Fruit fly (Drosophila melanogaster) whole organism, embryonic: Measurements from ENCODE around the gene KdelR.

ENCODE experiments used
- B-H1 ChIP-seq: fragments of 200-800 bp; sonication (Bioruptor generic); IDR thresholded peaks from 3 replicates; pipeline ENCODE4 v1.3.6; 2022; ENCODE audit warnings: missing biosample characterization, missing genetic modification characterization
- Bgb ChIP-seq: fragments of 200-800 bp; sonication (Bioruptor generic); IDR thresholded peaks from 2 replicates; pipeline ENCODE4 v1.3.6; 2022; ENCODE audit warnings: missing biosample characterization, missing genetic modification characterization; ENCODE audit not compliant: partially characterized antibody
- CG10209 ChIP-seq: fragments of 200-800 bp; sonication (Bioruptor generic); optimal IDR thresholded peaks from 3 replicates; lab custom pipeline; 2017; ENCODE audit warnings: missing biosample characterization, mild to moderate bottlenecking, missing genetic modification characterization, missing genetic modification reagents
- CG1024 ChIP-seq: fragments of 200-800 bp; sonication (Bioruptor generic); IDR thresholded peaks from 2 replicates; pipeline ENCODE4 v1.3.6; 2022; ENCODE audit warnings: missing biosample characterization, missing genetic modification characterization
- CG11695 ChIP-seq: fragments of 200-800 bp; sonication (Bioruptor generic); IDR thresholded peaks from 3 replicates; pipeline ENCODE4 v1.3.6; 2022; ENCODE audit warnings: missing biosample characterization, missing genetic modification characterization
- CG15011 ChIP-seq: fragments of 200-800 bp; sonication (Bioruptor generic); optimal IDR thresholded peaks from 3 replicates; lab custom pipeline; 2018; ENCODE audit warnings: missing biosample characterization, mild to moderate bottlenecking, missing genetic modification characterization
- CG1647 ChIP-seq: fragments of 200-800 bp; sonication (Bioruptor generic); optimal IDR thresholded peaks from 3 replicates; lab custom pipeline; 2016; ENCODE audit warnings: missing biosample characterization, missing genetic modification characterization
- CG17359 ChIP-seq: fragments of 200-800 bp; sonication (Bioruptor generic); optimal IDR thresholded peaks from 3 replicates; lab custom pipeline; 2018; ENCODE audit warnings: missing biosample characterization, mild to moderate bottlenecking, missing genetic modification characterization, moderate library complexity
- CG18262 ChIP-seq: fragments of 200-800 bp; optimal IDR thresholded peaks from 3 replicates; lab custom pipeline; 2019; ENCODE audit warnings: missing biosample characterization, mild to moderate bottlenecking, missing genetic modification characterization, moderate library complexity
- CG18619 ChIP-seq: fragments of 200-800 bp; sonication (Bioruptor generic); optimal IDR thresholded peaks from 3 replicates; lab custom pipeline; 2017; ENCODE audit warnings: missing biosample characterization, mild to moderate bottlenecking, missing genetic modification characterization
- CG2116 ChIP-seq: fragments of 200-800 bp; sonication (Bioruptor generic); optimal IDR thresholded peaks from 3 replicates; lab custom pipeline; 2018; ENCODE audit warnings: missing biosample characterization, mild to moderate bottlenecking, missing genetic modification characterization
- CG2678 ChIP-seq: fragments of 200-800 bp; sonication (Bioruptor generic); optimal IDR thresholded peaks from 3 replicates; lab custom pipeline; 2019; ENCODE audit warnings: missing biosample characterization, mild to moderate bottlenecking, missing genetic modification characterization, moderate library complexity
- CG2712 ChIP-seq: fragments of 200-800 bp; optimal IDR thresholded peaks from 3 replicates; lab custom pipeline; 2019; ENCODE audit warnings: missing biosample characterization, mild to moderate bottlenecking, missing genetic modification characterization, moderate library complexity
- CG3065 ChIP-seq: fragments of 200-800 bp; sonication (Bioruptor generic); optimal IDR thresholded peaks from 2 replicates; lab custom pipeline; 2016; ENCODE audit warnings: missing biosample characterization, missing genetic modification characterization
- CG31224 ChIP-seq: fragments of 200-800 bp; sonication (Bioruptor generic); IDR thresholded peaks from 2 replicates; pipeline ENCODE4 v1.3.6; 2022; ENCODE audit warnings: missing biosample characterization, missing genetic modification characterization
- CG31365 ChIP-seq: fragments of 200-800 bp; sonication (Bioruptor generic); optimal IDR thresholded peaks from 2 replicates; lab custom pipeline; 2018; ENCODE audit warnings: missing biosample characterization, mild to moderate bottlenecking, missing genetic modification characterization
- CG8089 ChIP-seq: fragments of 200-800 bp; sonication (Bioruptor generic); optimal IDR thresholded peaks from 3 replicates; lab custom pipeline; 2016; ENCODE audit warnings: missing biosample characterization, missing genetic modification characterization
- CG8388 ChIP-seq: fragments of 200-800 bp; sonication (Bioruptor generic); optimal IDR thresholded peaks from 2 replicates; lab custom pipeline; 2019; ENCODE audit warnings: missing biosample characterization, mild to moderate bottlenecking, missing genetic modification characterization, moderate library complexity
- Chrac-16 ChIP-seq: fragments of 200-800 bp; sonication (Bioruptor generic); optimal IDR thresholded peaks from 3 replicates; lab custom pipeline; 2016; ENCODE audit warnings: missing biosample characterization, missing genetic modification characterization
- Dfd ChIP-seq, 2 experiments: fragments of >200 bp; optimal IDR thresholded peaks; 2 replicates each; lab custom pipeline; 2017; ENCODE audit warnings: missing biosample characterization in 2 of 2, missing genetic modification characterization in 2 of 2
- Elba2 ChIP-seq: fragments of 200-800 bp; sonication (Bioruptor generic); optimal IDR thresholded peaks from 3 replicates; lab custom pipeline; 2016; ENCODE audit warnings: missing biosample characterization, missing genetic modification characterization
- Hsf ChIP-seq: fragments of 200-800 bp; sonication (Bioruptor generic); optimal IDR thresholded peaks from 3 replicates; lab custom pipeline; 2016; ENCODE audit warnings: missing biosample characterization, missing genetic modification characterization
- MESR4 ChIP-seq: fragments of 200-800 bp; sonication (Bioruptor generic); optimal IDR thresholded peaks from 2 replicates; lab custom pipeline; 2018; ENCODE audit warnings: missing biosample characterization, mild to moderate bottlenecking, missing genetic modification characterization, moderate library complexity
- MTF-1 ChIP-seq: fragments of 200-800 bp; sonication (Bioruptor generic); optimal IDR thresholded peaks from 2 replicates; lab custom pipeline; 2018; ENCODE audit warnings: missing biosample characterization, mild to moderate bottlenecking, missing genetic modification characterization, borderline replicate concordance
- NK7.1 ChIP-seq: fragments of 200-800 bp; sonication (Bioruptor generic); optimal IDR thresholded peaks from 3 replicates; lab custom pipeline; 2016; ENCODE audit warnings: missing biosample characterization, missing genetic modification characterization
- Oli ChIP-seq: fragments of 200-800 bp; sonication (Bioruptor generic); optimal IDR thresholded peaks from 2 replicates; lab custom pipeline; 2018; ENCODE audit warnings: missing biosample characterization, mild to moderate bottlenecking, missing genetic modification characterization, moderate library complexity
- PHDP ChIP-seq: fragments of 200-800 bp; sonication (Bioruptor generic); optimal IDR thresholded peaks from 3 replicates; lab custom pipeline; 2018; ENCODE audit warnings: missing biosample characterization, mild to moderate bottlenecking, missing genetic modification characterization, moderate library complexity
- abd-A ChIP-seq: fragments of 200-800 bp; sonication (Bioruptor generic); optimal IDR thresholded peaks from 3 replicates; lab custom pipeline; 2019; ENCODE audit warnings: missing biosample characterization, mild to moderate bottlenecking, missing genetic modification characterization, moderate library complexity
- ap ChIP-seq: fragments of 200-800 bp; sonication (Bioruptor generic); IDR thresholded peaks from 2 replicates; pipeline ENCODE4 v1.3.6; 2022; ENCODE audit warnings: missing biosample characterization, missing genetic modification characterization
- bowl ChIP-seq: fragments of 200-800 bp; sonication (Bioruptor generic); IDR thresholded peaks from 2 replicates; pipeline ENCODE4 v1.3.6; 2022; ENCODE audit warnings: missing biosample characterization, missing genetic modification characterization
- cg ChIP-seq: fragments of 200-800 bp; sonication (Bioruptor generic); optimal IDR thresholded peaks from 3 replicates; lab custom pipeline; 2019; ENCODE audit warnings: missing biosample characterization, mild to moderate bottlenecking, missing genetic modification characterization, moderate library complexity
- chif ChIP-seq, 2 experiments: fragments of 200-800 bp; sonication (Bioruptor generic); optimal IDR thresholded peaks; 3 replicates each; lab custom pipeline; 2016; ENCODE audit warnings: missing biosample characterization in 2 of 2, missing genetic modification characterization in 2 of 2
- da ChIP-seq: fragments of 200-800 bp; sonication (Bioruptor generic); optimal IDR thresholded peaks from 2 replicates; lab custom pipeline; 2016; ENCODE audit warnings: missing biosample characterization, missing genetic modification characterization
- dpn ChIP-seq, 2 experiments: fragments of 200-800 bp; sonication (Bioruptor generic); optimal IDR thresholded peaks; 3 replicates each; lab custom pipeline; 2016; ENCODE audit warnings: missing biosample characterization in 2 of 2, missing genetic modification characterization in 2 of 2
- emc ChIP-seq: fragments of 200-800 bp; sonication (Bioruptor generic); optimal IDR thresholded peaks from 2 replicates; lab custom pipeline; 2016; ENCODE audit warnings: missing biosample characterization, missing genetic modification characterization
- fd96Cb ChIP-seq: fragments of 200-800 bp; sonication (Bioruptor generic); optimal IDR thresholded peaks from 2 replicates; lab custom pipeline; 2018; ENCODE audit warnings: missing biosample characterization, mild to moderate bottlenecking, missing genetic modification characterization, moderate library complexity
- fru ChIP-seq: fragments of >200 bp; optimal IDR thresholded peaks from 2 replicates; lab custom pipeline; 2017
- gce ChIP-seq: fragments of 200-800 bp; sonication (Bioruptor generic); IDR thresholded peaks from 3 replicates; pipeline ENCODE4 v1.3.6; 2022; ENCODE audit warnings: missing biosample characterization, missing genetic modification characterization
- hb ChIP-seq: fragments of 200-800 bp; sonication (Bioruptor generic); IDR thresholded peaks from 3 replicates; pipeline ENCODE4 v1.3.6; 2022; ENCODE audit warnings: missing biosample characterization, missing genetic modification characterization; ENCODE audit not compliant: partially characterized antibody
- jing ChIP-seq: fragments of 200-800 bp; sonication (Bioruptor generic); optimal IDR thresholded peaks from 2 replicates; lab custom pipeline; 2018; ENCODE audit warnings: missing biosample characterization, mild to moderate bottlenecking, missing genetic modification characterization
- mld ChIP-seq: fragments of 200-800 bp; sonication (Bioruptor generic); IDR thresholded peaks from 3 replicates; pipeline ENCODE4 v1.3.6; 2022; ENCODE audit warnings: missing biosample characterization, missing genetic modification characterization; ENCODE audit not compliant: partially characterized antibody
- nmo ChIP-seq: fragments of 200-800 bp; sonication (Bioruptor generic); optimal IDR thresholded peaks from 2 replicates; lab custom pipeline; 2018; ENCODE audit warnings: missing biosample characterization, mild to moderate bottlenecking, missing genetic modification characterization, moderate library complexity
- sd ChIP-seq: fragments of 200-800 bp; sonication (Bioruptor generic); optimal IDR thresholded peaks from 3 replicates; lab custom pipeline; 2018; ENCODE audit warnings: missing biosample characterization, mild to moderate bottlenecking, missing genetic modification characterization, moderate library complexity
- sisA ChIP-seq: fragments of 200-800 bp; sonication (Bioruptor generic); IDR thresholded peaks from 2 replicates; pipeline ENCODE4 v1.3.6; 2022; ENCODE audit warnings: missing biosample characterization, missing genetic modification characterization
- sna ChIP-seq: fragments of 200-800 bp; sonication (Bioruptor generic); IDR thresholded peaks from 2 replicates; pipeline ENCODE4 v1.3.6; 2022; ENCODE audit warnings: missing biosample characterization, missing genetic modification characterization; ENCODE audit not compliant: partially characterized antibody
- tll ChIP-seq, 2 experiments: fragments of 200-800 bp in 1 of 2; fragments of >200 bp in 1 of 2; sonication (Bioruptor generic) in 1 of 2; optimal IDR thresholded peaks; 2 replicates each; lab custom pipeline; 2017 to 2019; ENCODE audit warnings: missing biosample characterization in 2 of 2, missing genetic modification characterization in 2 of 2, mild to moderate bottlenecking in 1 of 2, moderate library complexity in 1 of 2
- trem ChIP-seq: fragments of 200-800 bp; optimal IDR thresholded peaks from 3 replicates; lab custom pipeline; 2019; ENCODE audit warnings: missing biosample characterization, mild to moderate bottlenecking, missing genetic modification characterization, moderate library complexity
- wdn ChIP-seq: fragments of 200-800 bp; sonication (Bioruptor generic); IDR thresholded peaks from 2 replicates; pipeline ENCODE4 v1.3.6; 2022; ENCODE audit warnings: missing biosample characterization, missing genetic modification characterization
- zen ChIP-seq: fragments of 200-800 bp; sonication (Bioruptor generic); optimal IDR thresholded peaks from 3 replicates; lab custom pipeline; 2018; ENCODE audit warnings: missing biosample characterization, mild to moderate bottlenecking, missing genetic modification characterization, moderate library complexity

KdelR gene

dm6 chr2L:10430802-10431476 is 4.3 kb downstream of the KdelR start, which contains the start of the genes Bug22 and TfIIB (continued):
- TF ChIP-seq cg (GFP tag; lab: Kevin White, UChicago), result no peak
- TF ChIP-seq tll (GFP tag; optimal IDR thresholded peaks at IDR 0.05; lab: Kevin White, UChicago), result peak in 1 of 2 experiments; percentile 50
- TF ChIP-seq mld (GFP tag; lab: Robert Waterston, UW), result no peak
- no peak for TF ChIP-seq hb (GFP tag; lab: Robert Waterston, UW)
- TF ChIP-seq CG18262, result peak; percentile 72
- peak; percentile 75 for TF ChIP-seq CG2116 (GFP tag; lab: Kevin White, UChicago)
- TF ChIP-seq CG8089 (GFP tag; lab: Kevin White, UChicago), result peak; percentile 27
- peak; percentile 19; the same call in 1 of the 2 replicates for TF ChIP-seq Bgb (GFP tag; lab: Robert Waterston, UW)
- no peak for TF ChIP-seq CG2678 (tag; lab: Kevin White, UChicago)
- TF ChIP-seq MTF-1 (GFP tag; lab: Kevin White, UChicago), result peak; percentile 19
- TF ChIP-seq CG18619 (GFP tag; lab: Kevin White, UChicago), result peak; percentile 35
- TF ChIP-seq CG10209 (GFP tag; lab: Kevin White, UChicago), result peak; percentile 52
- TF ChIP-seq CG31224 (GFP tag; lab: Robert Waterston, UW), result peak; percentile 38; the same call in 1 of the 2 replicates
- peak; percentile 73 for TF ChIP-seq CG1024 (GFP tag; lab: Robert Waterston, UW)
- peak; percentile 47 for TF ChIP-seq CG1647 (GFP tag; lab: Kevin White, UChicago)
- TF ChIP-seq trem (tag; lab: Kevin White, UChicago), result peak; percentile 56
- no peak for TF ChIP-seq abd-A (tag; lab: Kevin White, UChicago)
- peak; percentile 46 to 84 for TF ChIP-seq dpn (GFP tag; optimal IDR thresholded peaks at IDR 0.05; lab: Kevin White, UChicago)
- peak; percentile 74 for TF ChIP-seq Hsf (GFP tag; lab: Kevin White, UChicago)
- TF ChIP-seq sna (GFP tag; lab: Robert Waterston, UW), result no peak
- TF ChIP-seq CG11695 (GFP tag; lab: Robert Waterston, UW), result no peak
- no peak for TF ChIP-seq NK7.1 (GFP tag; lab: Kevin White, UChicago)
- peak; percentile 39; the same call in 1 of the 2 replicates for TF ChIP-seq wdn (GFP tag; lab: Robert Waterston, UW)
- TF ChIP-seq chif (GFP tag; optimal IDR thresholded peaks at IDR 0.05; lab: Kevin White, UChicago), result peak; percentile 35 to 41
- peak; percentile 43; the same call in 1 of the 3 replicates for TF ChIP-seq B-H1 (GFP tag; lab: Robert Waterston, UW)
- TF ChIP-seq MESR4 (GFP tag; lab: Kevin White, UChicago), result peak; percentile 45
- TF ChIP-seq sisA (GFP tag; lab: Robert Waterston, UW), result peak; percentile 51
- TF ChIP-seq CG15011, result no peak
- TF ChIP-seq ap (GFP tag; lab: Robert Waterston, UW), result no peak
- peak; percentile 29 for TF ChIP-seq fd96Cb (tag; lab: Kevin White, UChicago)
- no peak for TF ChIP-seq Dfd (GFP tag; optimal IDR thresholded peaks at IDR 0.05; lab: Kevin White, UChicago)
- no peak for TF ChIP-seq jing (GFP tag; lab: Kevin White, UChicago)
- TF ChIP-seq PHDP, result peak; percentile 73
- peak; percentile 45 for TF ChIP-seq CG8388 (GFP tag; lab: Kevin White, UChicago)
- peak; percentile 77 for TF ChIP-seq CG2712 (tag; lab: Kevin White, UChicago)
- TF ChIP-seq gce, result no peak
- TF ChIP-seq da (GFP tag; lab: Kevin White, UChicago), result no peak
- no peak for TF ChIP-seq fru (lab: Kevin White, UChicago)
- TF ChIP-seq bowl (GFP tag; lab: Robert Waterston, UW), result no peak
- TF ChIP-seq nmo (GFP tag; lab: Kevin White, UChicago), result peak; percentile 77
- peak; percentile 72 for TF ChIP-seq Chrac-16
- TF ChIP-seq zen (tag; lab: Kevin White, UChicago), result peak; percentile 46
- TF ChIP-seq Oli (tag; lab: Kevin White, UChicago), result no peak
- TF ChIP-seq emc (GFP tag; lab: Kevin White, UChicago), result no peak
- peak; percentile 68 for TF ChIP-seq CG17359 (tag; lab: Kevin White, UChicago)
- TF ChIP-seq Elba2 (GFP tag; lab: Kevin White, UChicago), result peak; percentile 87
- TF ChIP-seq sd (tag; lab: Kevin White, UChicago), result no peak
- TF ChIP-seq CG3065, result peak; percentile 12
- TF ChIP-seq CG31365, result no peak
